Worm (Caenorhabditis elegans) whole organism, L3 larva: ENCODE measurements around the gene gst-28.

Source experiments
- R02D3.7 ChIP-seq: fragments of 150-350 bp; optimal IDR thresholded peaks from 2 replicates; lab custom pipeline; 2014; ENCODE audit warnings: missing biosample characterization, missing genetic modification characterization
- ZK546.5 ChIP-seq: sonication (generic microtip); optimal IDR thresholded peaks from 2 replicates; lab custom pipeline; 2017; ENCODE audit warnings: missing biosample characterization, missing genetic modification characterization
- ama-1 ChIP-seq: fragments of 150-350 bp; optimal IDR thresholded peaks from 2 replicates; lab custom pipeline; 2018
- ceh-16 ChIP-seq: sonication (generic microtip); optimal IDR thresholded peaks from 2 replicates; lab custom pipeline; 2017; ENCODE audit warnings: missing biosample characterization, missing genetic modification characterization
- ceh-28 ChIP-seq: fragments of 150-350 bp; optimal IDR thresholded peaks from 2 replicates; lab custom pipeline; 2014; ENCODE audit warnings: missing biosample characterization, missing genetic modification reagents, missing genetic modification characterization
- ceh-82 ChIP-seq: fragments of 150-350 bp; optimal IDR thresholded peaks from 2 replicates; lab custom pipeline; 2014; ENCODE audit warnings: missing biosample characterization, missing genetic modification characterization
- egl-27 ChIP-seq: sonication (generic microtip); optimal IDR thresholded peaks from 4 replicates; lab custom pipeline; 2017; ENCODE audit warnings: missing biosample characterization, missing genetic modification reagents, missing genetic modification characterization
- egl-5 ChIP-seq: fragments of 150-350 bp; optimal IDR thresholded peaks from 2 replicates; lab custom pipeline; 2017; ENCODE audit warnings: missing biosample characterization, missing genetic modification reagents, missing genetic modification characterization, inconsistent platforms
- elt-1 ChIP-seq: fragments of 150-350 bp; optimal IDR thresholded peaks from 2 replicates; lab custom pipeline; 2014; ENCODE audit warnings: missing biosample characterization, missing genetic modification characterization
- elt-2 ChIP-seq: sonication (generic microtip); optimal IDR thresholded peaks from 2 replicates; lab custom pipeline; 2016; ENCODE audit warnings: missing genetic modification reagents, mild to moderate bottlenecking, missing genetic modification characterization, missing compliant biosample characterization
- elt-3 ChIP-seq, 3 experiments: fragments of 150-350 bp in 1 of 3; sonication (generic microtip) in 2 of 3; optimal IDR thresholded peaks; 2 replicates in 2 of 3; 4 replicates in 1 of 3; lab custom pipeline; 2014 to 2017; ENCODE audit warnings: missing biosample characterization in 3 of 3, missing genetic modification characterization in 3 of 3
- eor-1 ChIP-seq, 2 experiments: fragments of 150-350 bp; optimal IDR thresholded peaks; 2 replicates each; lab custom pipeline; 2014 to 2018; ENCODE audit warnings: missing biosample characterization in 2 of 2, missing genetic modification characterization in 2 of 2
- fkh-10 ChIP-seq: sonication (generic microtip); optimal IDR thresholded peaks from 2 replicates; lab custom pipeline; 2017; ENCODE audit warnings: missing biosample characterization, missing genetic modification reagents, missing genetic modification characterization
- fos-1 ChIP-seq: fragments of 150-350 bp; optimal IDR thresholded peaks from 2 replicates; lab custom pipeline; 2014; ENCODE audit warnings: missing biosample characterization, missing genetic modification characterization
- hmg-11 ChIP-seq: sonication (generic microtip); optimal IDR thresholded peaks from 2 replicates; lab custom pipeline; 2016; ENCODE audit warnings: missing genetic modification characterization, missing compliant biosample characterization
- jun-1 ChIP-seq: fragments of 150-350 bp; optimal IDR thresholded peaks from 2 replicates; lab custom pipeline; 2014; ENCODE audit warnings: missing biosample characterization, missing genetic modification reagents, missing genetic modification characterization
- lin-15B ChIP-seq: fragments of 150-350 bp; optimal IDR thresholded peaks from 2 replicates; lab custom pipeline; 2014; ENCODE audit warnings: missing biosample characterization, missing genetic modification characterization
- lin-39 ChIP-seq: fragments of 150-350 bp; optimal IDR thresholded peaks from 2 replicates; lab custom pipeline; 2018; ENCODE audit warnings: missing biosample characterization, missing genetic modification reagents, missing genetic modification characterization
- lsy-12 ChIP-seq: sonication (generic microtip); optimal IDR thresholded peaks from 2 replicates; lab custom pipeline; 2016; ENCODE audit warnings: mild to moderate bottlenecking, missing genetic modification characterization, missing compliant biosample characterization
- mdl-1 ChIP-seq: fragments of 150-350 bp; optimal IDR thresholded peaks from 2 replicates; lab custom pipeline; 2014; ENCODE audit warnings: missing biosample characterization, missing genetic modification characterization
- mml-1 ChIP-seq: fragments of 150-350 bp; sonication (generic microtip); optimal IDR thresholded peaks from 3 replicates; lab custom pipeline; 2014; ENCODE audit warnings: missing biosample characterization, missing genetic modification characterization
- nfya-1 ChIP-seq: sonication (generic microtip); optimal IDR thresholded peaks from 2 replicates; lab custom pipeline; 2017; ENCODE audit warnings: missing genetic modification characterization, mild to moderate bottlenecking, missing compliant biosample characterization, antibody characterized with exemption, moderate library complexity; ENCODE audit not compliant: insufficient read depth
- nhr-12 ChIP-seq: fragments of 150-350 bp; optimal IDR thresholded peaks from 2 replicates; lab custom pipeline; 2014; ENCODE audit warnings: missing biosample characterization, missing genetic modification characterization
- nhr-23 ChIP-seq: fragments of 150-350 bp; optimal IDR thresholded peaks from 2 replicates; lab custom pipeline; 2014; ENCODE audit warnings: missing biosample characterization, missing genetic modification reagents, missing genetic modification characterization
- nhr-237 ChIP-seq: fragments of 150-350 bp; optimal IDR thresholded peaks from 2 replicates; lab custom pipeline; 2014; ENCODE audit warnings: missing biosample characterization, missing genetic modification characterization
- nhr-25 ChIP-seq: sonication (generic microtip); optimal IDR thresholded peaks from 2 replicates; lab custom pipeline; 2017; ENCODE audit warnings: missing biosample characterization, missing genetic modification characterization
- nhr-43 ChIP-seq: sonication (generic microtip); optimal IDR thresholded peaks from 2 replicates; lab custom pipeline; 2016; ENCODE audit warnings: mild to moderate bottlenecking, missing genetic modification characterization, missing compliant biosample characterization; ENCODE audit not compliant: poor library complexity, severe bottlenecking
- nhr-76 ChIP-seq: fragments of 150-350 bp; sonication (generic microtip); optimal IDR thresholded peaks from 5 replicates; lab custom pipeline; 2014; ENCODE audit warnings: missing biosample characterization, missing genetic modification characterization
- nhr-77 ChIP-seq: fragments of 150-350 bp; optimal IDR thresholded peaks from 2 replicates; lab custom pipeline; 2014; ENCODE audit warnings: missing biosample characterization, missing genetic modification characterization
- pha-4 ChIP-seq: fragments of 150-350 bp; optimal IDR thresholded peaks from 2 replicates; lab custom pipeline; 2014; ENCODE audit warnings: missing biosample characterization, missing genetic modification reagents, missing genetic modification characterization
- pqm-1 ChIP-seq: fragments of 150-350 bp; optimal IDR thresholded peaks from 2 replicates; lab custom pipeline; 2017; ENCODE audit warnings: missing biosample characterization, missing genetic modification characterization, inconsistent platforms
- sea-2 ChIP-seq: fragments of 150-350 bp; sonication (generic microtip); optimal IDR thresholded peaks from 4 replicates; lab custom pipeline; 2014; ENCODE audit warnings: missing biosample characterization, missing genetic modification reagents, missing genetic modification characterization
- skn-1 ChIP-seq: fragments of 150-350 bp; optimal IDR thresholded peaks from 2 replicates; lab custom pipeline; 2014; ENCODE audit warnings: missing biosample characterization, missing genetic modification characterization
- unc-62 ChIP-seq: fragments of 150-350 bp; sonication (generic microtip); optimal IDR thresholded peaks from 4 replicates; lab custom pipeline; 2014; ENCODE audit warnings: missing biosample characterization, missing genetic modification reagents, missing genetic modification characterization
- zag-1 ChIP-seq: fragments of 150-350 bp; optimal IDR thresholded peaks from 2 replicates; lab custom pipeline; 2014; ENCODE audit warnings: missing biosample characterization, missing genetic modification characterization
- ztf-4 ChIP-seq: fragments of 150-350 bp; optimal IDR thresholded peaks from 2 replicates; lab custom pipeline; 2014; ENCODE audit warnings: missing biosample characterization, missing genetic modification characterization

Gene gst-28

ce11 chrII:15208874-15209273 is 41.5 kb upstream of the gst-28 start:
- TF ChIP-seq lin-39 (tag; lab: Kevin White, UChicago) (no peak), nhr-23 (tag; lab: Kevin White, UChicago) (no peak), ceh-82 (tag; lab: Kevin White, UChicago) (no peak), R02D3.7 (tag; lab: Kevin White, UChicago) (no peak), nhr-12 (tag; lab: Kevin White, UChicago) (no peak), lsy-12 (no peak), ZK546.5 (no peak), skn-1 (tag; lab: Kevin White, UChicago) (no peak), pha-4 (tag; lab: Kevin White, UChicago) (no peak), elt-3 (tag; optimal IDR thresholded peaks at IDR 0.05; lab: Kevin White, UChicago) (no peak), ama-1 (lab: Kevin White, UChicago) (no peak), fos-1 (no peak), sea-2 (no peak), hmg-11 (no peak), lin-15B (tag; lab: Kevin White, UChicago) (no peak), egl-5 (tag; lab: Kevin White, UChicago) (no peak)

- TF ChIP-seq nhr-25 (peak; percentile 20), elt-1 (tag; lab: Kevin White, UChicago) (no peak)
Measured at ce11 chrII:15208151-15208550, 40.8 kb upstream of the gst-28 start.

- peak; percentile 42 for TF ChIP-seq ama-1 (lab: Kevin White, UChicago)
- TF ChIP-seq eor-1 (tag; optimal IDR thresholded peaks at IDR 0.05; lab: Kevin White, UChicago): no peak
- TF ChIP-seq jun-1: no peak
- TF ChIP-seq elt-2 (tag; lab: Kevin White, UChicago): peak; percentile 67
- no peak for TF ChIP-seq nhr-76 (tag; lab: Kevin White, UChicago)
- peak; percentile 40 for TF ChIP-seq pha-4 (tag; lab: Kevin White, UChicago)
- no peak for TF ChIP-seq unc-62
- no peak for TF ChIP-seq elt-1 (tag; lab: Kevin White, UChicago)
- TF ChIP-seq ZK546.5: no peak
- TF ChIP-seq zag-1 (tag; lab: Kevin White, UChicago): no peak
- no peak for TF ChIP-seq nhr-77 (tag; lab: Kevin White, UChicago)
- TF ChIP-seq nhr-237 (tag; lab: Kevin White, UChicago): no peak
- no peak for TF ChIP-seq R02D3.7 (tag; lab: Kevin White, UChicago)
- TF ChIP-seq nhr-43 (tag; lab: Kevin White, UChicago): no peak
Measured at ce11 chrII:15207562-15207961, 40.2 kb upstream of the gst-28 start.

- TF ChIP-seq ceh-16 (tag; lab: Kevin White, UChicago) (no peak), pha-4 (tag; lab: Kevin White, UChicago) (peak; percentile 69)
Measured at ce11 chrII:15206234-15206633, 38.9 kb upstream of the gst-28 start.

ce11 chrII:15205346-15205745 is 38.0 kb upstream of the gst-28 start:
- TF ChIP-seq nhr-25: peak; percentile 77
- peak; percentile 12 for TF ChIP-seq pha-4 (tag; lab: Kevin White, UChicago)
- TF ChIP-seq mdl-1 (tag; lab: Kevin White, UChicago): peak; percentile 27
- peak; percentile 42 for TF ChIP-seq ztf-4 (tag; lab: Kevin White, UChicago)
- TF ChIP-seq egl-27 (tag; lab: Kevin White, UChicago): peak; percentile 25
- peak; percentile 8 for TF ChIP-seq mml-1 (tag; lab: Kevin White, UChicago)
- no peak for TF ChIP-seq eor-1 (tag; optimal IDR thresholded peaks at IDR 0.05; lab: Kevin White, UChicago)
- TF ChIP-seq nhr-43 (tag; lab: Kevin White, UChicago): peak; percentile 38
- peak; percentile 65 for TF ChIP-seq nhr-23 (tag; lab: Kevin White, UChicago)
- no peak for TF ChIP-seq ceh-28 (tag; lab: Kevin White, UChicago)
- TF ChIP-seq pqm-1 (tag; lab: Kevin White, UChicago): no peak
- TF ChIP-seq jun-1: peak; percentile 18
- TF ChIP-seq nfya-1: peak; percentile 30
- TF ChIP-seq fkh-10: no peak
- TF ChIP-seq lin-39 (tag; lab: Kevin White, UChicago): peak; percentile 15
